Fruit fly (Drosophila melanogaster) whole organism, embryonic: ENCODE measurements around the gene DnaJ-1.
A peak's percentile ranks its signal among the peaks of the same experiment; 100 is the strongest.

Experiments
- CG6175 ChIP-seq: fragments of 200-800 bp; sonication (Bioruptor generic); IDR thresholded peaks from 3 replicates; pipeline ENCODE4 v1.3.6; 2022; ENCODE audit warnings: missing biosample characterization, missing genetic modification characterization
- CG9817 ChIP-seq: fragments of 200-800 bp; sonication (Bioruptor generic); optimal IDR thresholded peaks from 2 replicates; lab custom pipeline; 2018; ENCODE audit warnings: missing biosample characterization, mild to moderate bottlenecking, missing genetic modification characterization, moderate library complexity
- Ets65A ChIP-seq: fragments of 200-800 bp; sonication (Bioruptor generic); peaks from one replicate; lab custom pipeline; 2016; ENCODE audit warnings: missing biosample characterization, missing genetic modification characterization
- abd-A ChIP-seq: fragments of 200-800 bp; sonication (Bioruptor generic); optimal IDR thresholded peaks from 3 replicates; lab custom pipeline; 2019; ENCODE audit warnings: missing biosample characterization, mild to moderate bottlenecking, missing genetic modification characterization, moderate library complexity
- crol ChIP-seq: fragments of 200-800 bp; sonication (Bioruptor generic); IDR thresholded peaks from 2 replicates; pipeline ENCODE4 v1.3.6; 2022; ENCODE audit warnings: missing biosample characterization, missing genetic modification characterization

Gene DnaJ-1

DNA sequence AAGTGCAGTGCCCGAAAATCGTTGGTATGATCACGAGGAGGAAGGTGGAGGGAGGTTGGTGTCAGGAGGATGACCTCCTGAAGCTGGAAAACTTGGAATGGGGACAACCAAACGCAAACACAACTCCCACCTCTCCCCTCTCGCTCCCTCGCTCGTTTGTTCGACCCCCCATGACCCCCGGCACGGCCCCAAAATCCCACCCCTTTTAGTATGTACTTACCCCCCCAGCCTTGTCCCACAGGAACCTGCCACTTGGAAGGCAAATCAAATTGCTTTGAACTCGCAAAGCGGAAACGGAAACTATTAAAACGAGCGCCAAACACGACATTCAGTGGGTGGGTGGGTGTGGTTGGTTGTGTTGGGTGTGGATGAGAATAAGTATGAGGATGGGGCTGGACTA, 20.4 kb downstream of the DnaJ-1 start:
- TF ChIP-seq CG6175 (GFP tag; lab: Robert Waterston, UW) = no peak
- TF ChIP-seq abd-A = peak; percentile 72
- TF ChIP-seq crol (GFP tag; lab: Robert Waterston, UW) = peak; percentile 51; the same call in 1 of the 2 replicates

DNA sequence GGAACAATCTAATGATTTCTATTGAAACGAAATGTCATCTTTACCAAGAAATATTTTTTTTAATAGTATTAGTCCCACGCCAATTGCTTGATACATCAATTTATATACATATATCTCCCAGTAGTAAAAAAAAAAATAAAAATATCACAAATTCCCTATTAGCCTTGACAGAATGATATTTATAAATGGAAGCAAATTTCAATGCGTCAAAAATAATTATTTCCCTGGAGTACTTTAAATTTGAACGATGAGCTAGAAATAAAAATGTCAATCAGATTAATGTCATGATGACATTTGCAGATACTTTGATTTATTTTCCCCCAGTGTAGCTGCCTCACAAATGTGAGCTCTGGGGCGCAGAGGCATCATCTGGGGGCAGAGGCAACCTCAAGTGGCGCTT, 39.0 kb downstream of the DnaJ-1 start, which contains the start of gene CG44521:
TSS of gene CG44521 (plus strand) at position 301 of the 400 bp plus-strand sequence.
- TF ChIP-seq CG9817 (no peak), Ets65A (peak; percentile 23)
- TF ChIP-seq, all 482 proteins: peak for 1
